Worm (Caenorhabditis elegans) whole organism, late embryonic: ENCODE measurements around the gene ZC302.3.

Source experiments
- C38D4.7 ChIP-seq: fragments of 200-800 bp; sonication (Bioruptor generic); optimal IDR thresholded peaks from 2 replicates; lab custom pipeline; 2018; ENCODE audit warnings: mild to moderate bottlenecking, missing genetic modification characterization, moderate library complexity, missing compliant biosample characterization
- K02D7.2 ChIP-seq: sonication (generic microtip); optimal IDR thresholded peaks from 2 replicates; lab custom pipeline; 2017; ENCODE audit warnings: mild to moderate bottlenecking, missing genetic modification characterization, missing compliant biosample characterization
- Y22D7AL.16 ChIP-seq: sonication (generic microtip); optimal IDR thresholded peaks from 2 replicates; lab custom pipeline; 2016; ENCODE audit warnings: missing genetic modification characterization, missing compliant biosample characterization
- ceh-18 ChIP-seq: sonication (generic microtip); optimal IDR thresholded peaks from 2 replicates; lab custom pipeline; 2016; ENCODE audit warnings: missing genetic modification characterization, missing compliant biosample characterization
- ceh-22 ChIP-seq: sonication (generic microtip); optimal IDR thresholded peaks from 2 replicates; lab custom pipeline; 2017; ENCODE audit warnings: missing biosample characterization, missing genetic modification characterization
- ceh-30 ChIP-seq: fragments of 150-350 bp; optimal IDR thresholded peaks from 2 replicates; lab custom pipeline; 2014; ENCODE audit warnings: missing biosample characterization, missing genetic modification characterization
- ceh-31 ChIP-seq: sonication (generic microtip); optimal IDR thresholded peaks from 2 replicates; lab custom pipeline; 2016; ENCODE audit warnings: missing genetic modification characterization, missing compliant biosample characterization
- ceh-34 ChIP-seq: sonication (generic microtip); optimal IDR thresholded peaks from 2 replicates; lab custom pipeline; 2016; ENCODE audit warnings: mild to moderate bottlenecking, missing genetic modification characterization, missing compliant biosample characterization
- ceh-45 ChIP-seq: fragments of 200-800 bp; sonication (Bioruptor generic); IDR thresholded peaks from 2 replicates; pipeline ENCODE4 v1.3.6; 2022; ENCODE audit warnings: missing genetic modification reagents, missing genetic modification characterization, missing compliant biosample characterization
- ceh-48 ChIP-seq: sonication (generic microtip); optimal IDR thresholded peaks from 2 replicates; lab custom pipeline; 2016; ENCODE audit warnings: missing genetic modification characterization, inconsistent platforms, missing compliant biosample characterization
- ceh-6 ChIP-seq: fragments of 200-800 bp; sonication (Bioruptor generic); optimal IDR thresholded peaks from 2 replicates; lab custom pipeline; 2018; ENCODE audit warnings: mild to moderate bottlenecking, missing genetic modification characterization, missing compliant biosample characterization
- ceh-9 ChIP-seq: sonication (generic microtip); optimal IDR thresholded peaks from 2 replicates; lab custom pipeline; 2016; ENCODE audit warnings: mild to moderate bottlenecking, missing genetic modification characterization, inconsistent platforms, missing compliant biosample characterization
- dmd-4 ChIP-seq: sonication (generic microtip); optimal IDR thresholded peaks from 2 replicates; lab custom pipeline; 2016; ENCODE audit warnings: borderline replicate concordance, missing genetic modification characterization, missing compliant biosample characterization
- dve-1 ChIP-seq: sonication (generic microtip); optimal IDR thresholded peaks from 2 replicates; lab custom pipeline; 2017; ENCODE audit warnings: antibody characterized with exemption, mild to moderate bottlenecking, missing genetic modification characterization, missing compliant biosample characterization
- elt-4 ChIP-seq: sonication (generic microtip); optimal IDR thresholded peaks from 2 replicates; lab custom pipeline; 2016; ENCODE audit warnings: missing genetic modification characterization, missing compliant biosample characterization
- gmeb-2 ChIP-seq: sonication (generic microtip); optimal IDR thresholded peaks from 2 replicates; lab custom pipeline; 2016; ENCODE audit warnings: missing genetic modification characterization, inconsistent platforms, missing compliant biosample characterization
- hlh-15 ChIP-seq: sonication (generic microtip); optimal IDR thresholded peaks from 2 replicates; lab custom pipeline; 2016; ENCODE audit warnings: missing genetic modification characterization, missing compliant biosample characterization
- hlh-30 ChIP-seq: sonication (generic microtip); optimal IDR thresholded peaks from 2 replicates; lab custom pipeline; 2017; ENCODE audit warnings: antibody characterized with exemption, missing genetic modification characterization, missing compliant biosample characterization; ENCODE audit not compliant: insufficient read depth
- hlh-8 ChIP-seq: sonication (generic microtip); optimal IDR thresholded peaks from 2 replicates; lab custom pipeline; 2016; ENCODE audit warnings: missing genotype, missing genetic modification characterization, missing compliant biosample characterization
- lim-6 ChIP-seq: sonication (generic microtip); optimal IDR thresholded peaks from 2 replicates; lab custom pipeline; 2016; ENCODE audit warnings: missing genetic modification characterization, missing compliant biosample characterization
- nfya-1 ChIP-seq: sonication (generic microtip); optimal IDR thresholded peaks from 2 replicates; lab custom pipeline; 2017; ENCODE audit warnings: missing genetic modification characterization, mild to moderate bottlenecking, missing compliant biosample characterization, antibody characterized with exemption, moderate library complexity
- nhr-11 ChIP-seq: fragments of 150-350 bp; optimal IDR thresholded peaks from 2 replicates; lab custom pipeline; 2014; ENCODE audit warnings: missing biosample characterization, missing genetic modification characterization
- pag-3 ChIP-seq: sonication (generic microtip); optimal IDR thresholded peaks from 2 replicates; lab custom pipeline; 2016; ENCODE audit warnings: missing compliant biosample characterization, missing genetic modification characterization, borderline replicate concordance
- pat-9 ChIP-seq: fragments of 200-800 bp; sonication (Bioruptor generic); optimal IDR thresholded peaks from 2 replicates; lab custom pipeline; 2018; ENCODE audit warnings: mild to moderate bottlenecking, missing genetic modification characterization, moderate library complexity, missing compliant biosample characterization
- pha-2 ChIP-seq: sonication (generic microtip); optimal IDR thresholded peaks from 2 replicates; lab custom pipeline; 2017; ENCODE audit warnings: mild to moderate bottlenecking, missing genetic modification characterization, missing compliant biosample characterization
- pros-1 ChIP-seq: fragments of 150-350 bp; optimal IDR thresholded peaks from 2 replicates; lab custom pipeline; 2014; ENCODE audit warnings: missing biosample characterization, missing genetic modification reagents, missing genetic modification characterization
- ref-2 ChIP-seq: sonication (generic microtip); optimal IDR thresholded peaks from 2 replicates; lab custom pipeline; 2016; ENCODE audit warnings: missing genetic modification characterization, missing compliant biosample characterization
- rnt-1 ChIP-seq: sonication (generic microtip); optimal IDR thresholded peaks from 2 replicates; lab custom pipeline; 2016; ENCODE audit warnings: missing genetic modification characterization, missing compliant biosample characterization
- sox-4 ChIP-seq: sonication (generic microtip); optimal IDR thresholded peaks from 2 replicates; lab custom pipeline; 2017; ENCODE audit warnings: mild to moderate bottlenecking, missing genetic modification characterization, inconsistent platforms, missing compliant biosample characterization
- tbx-2 ChIP-seq: sonication (generic microtip); optimal IDR thresholded peaks from 2 replicates; lab custom pipeline; 2016; ENCODE audit warnings: missing genetic modification characterization, missing compliant biosample characterization
- ttx-3 ChIP-seq: sonication (generic microtip); optimal IDR thresholded peaks from 2 replicates; lab custom pipeline; 2016; ENCODE audit warnings: missing genetic modification reagents, missing genetic modification characterization, missing compliant biosample characterization
- unc-3 ChIP-seq, 2 experiments: fragments of 200-800 bp in 1 of 2; sonication (Bioruptor generic) in 1 of 2; sonication (generic microtip) in 1 of 2; conservative IDR thresholded peaks in 1 of 2; optimal IDR thresholded peaks in 1 of 2; 2 replicates each; pipeline versions ENCODE4 v1.3.6 to Lab custom; 2016 to 2022; ENCODE audit warnings: missing compliant biosample characterization in 2 of 2, missing genetic modification characterization in 2 of 2, missing genetic modification reagents in 1 of 2
- unc-42 ChIP-seq: sonication (generic microtip); optimal IDR thresholded peaks from 2 replicates; lab custom pipeline; 2016; ENCODE audit warnings: missing genotype, missing genetic modification characterization, missing compliant biosample characterization
- unc-55 ChIP-seq: sonication (generic microtip); optimal IDR thresholded peaks from 2 replicates; lab custom pipeline; 2017; ENCODE audit warnings: missing biosample characterization, missing genetic modification reagents, missing genetic modification characterization
- unc-86 ChIP-seq: sonication (generic microtip); optimal IDR thresholded peaks from 2 replicates; lab custom pipeline; 2016; ENCODE audit warnings: missing genetic modification characterization, missing compliant biosample characterization
- ztf-16 ChIP-seq: sonication (generic microtip); optimal IDR thresholded peaks from 2 replicates; lab custom pipeline; 2017; ENCODE audit warnings: missing genetic modification characterization, missing compliant biosample characterization

The ZC302.3 gene

ce11 chrV:10715158-10716152, 25.8 kb downstream of the ZC302.3 start:
- peak; percentile 83 for TF ChIP-seq ceh-18
- no peak for TF ChIP-seq K02D7.2 (tag; lab: Kevin White, UChicago)
- TF ChIP-seq C38D4.7 (GFP tag; lab: Kevin White, UChicago) = no peak
- no peak for TF ChIP-seq elt-4 (tag; lab: Kevin White, UChicago)
- no peak for TF ChIP-seq ceh-22
- TF ChIP-seq Y22D7AL.16 (tag; lab: Kevin White, UChicago) = no peak
- no peak for TF ChIP-seq ztf-16
- no peak for TF ChIP-seq ceh-9 (tag; lab: Kevin White, UChicago)
- peak; percentile 39 for TF ChIP-seq dve-1 (tag; lab: Kevin White, UChicago)
- TF ChIP-seq hlh-8 = peak; percentile 35
- no peak for TF ChIP-seq pat-9 (tag; lab: Kevin White, UChicago)
- TF ChIP-seq pros-1 (tag; lab: Kevin White, UChicago) = peak; percentile 88
- peak; percentile 91 for TF ChIP-seq unc-55 (GFP tag; lab: Kevin White, UChicago)
- no peak for TF ChIP-seq lim-6
- TF ChIP-seq hlh-30 (tag; lab: Kevin White, UChicago) = peak; percentile 97
- peak; percentile 65 for TF ChIP-seq nfya-1 (tag; lab: Kevin White, UChicago)
- TF ChIP-seq hlh-15 (tag; lab: Kevin White, UChicago) = no peak
- TF ChIP-seq rnt-1 (tag; lab: Kevin White, UChicago) = peak; percentile 86
- TF ChIP-seq ref-2 (tag; lab: Kevin White, UChicago) = no peak
- TF ChIP-seq ceh-45 (GFP tag; lab: Robert Waterston, UW) = no peak
- TF ChIP-seq ceh-34 (tag; lab: Kevin White, UChicago) = peak; percentile 61
- no peak for TF ChIP-seq ttx-3 (tag; lab: Kevin White, UChicago)
- peak; percentile 78 for TF ChIP-seq ceh-31 (tag; lab: Kevin White, UChicago)
- peak; percentile 66 for TF ChIP-seq tbx-2 (tag; lab: Kevin White, UChicago)
- TF ChIP-seq gmeb-2 = peak; percentile 8
- peak; percentile 64 for TF ChIP-seq unc-42 (tag; lab: Kevin White, UChicago)
- TF ChIP-seq pag-3 (tag; lab: Kevin White, UChicago) = no peak

ce11 chrV:10714630-10715029, 26.6 kb downstream of the ZC302.3 start:
- TF ChIP-seq nhr-11 (tag; lab: Kevin White, UChicago) (no peak), unc-3 (GFP tag; conservative IDR thresholded peaks at IDR 0.05; lab: Robert Waterston, UW) (no peak), unc-3 (tag; optimal IDR thresholded peaks at IDR 0.05; lab: Kevin White, UChicago) (no peak), dmd-4 (no peak), ceh-48 (no peak), C38D4.7 (GFP tag; lab: Kevin White, UChicago) (no peak), hlh-8 (no peak), unc-86 (no peak), nfya-1 (tag; lab: Kevin White, UChicago) (no peak), ttx-3 (tag; lab: Kevin White, UChicago) (no peak), unc-55 (GFP tag; lab: Kevin White, UChicago) (no peak), ceh-6 (GFP tag; lab: Kevin White, UChicago) (no peak)
- TF ChIP-seq, all 69 proteins: peak for 0

- TF ChIP-seq ceh-30 (no peak), sox-4 (tag; lab: Kevin White, UChicago) (no peak), pha-2 (no peak)
Measured at ce11 chrV:10713704-10714239, 27.5 kb downstream of the ZC302.3 start.
